Worm (Caenorhabditis elegans) whole organism, L1 larva: Measurements from ENCODE around the gene tgt-1.

Experiments
- C04F5.9 ChIP-seq: sonication (generic microtip); optimal IDR thresholded peaks from 2 replicates; lab custom pipeline; 2016; ENCODE audit warnings: missing genetic modification characterization, missing compliant biosample characterization
- F16B12.6 ChIP-seq: fragments of 150-350 bp; optimal IDR thresholded peaks from 2 replicates; lab custom pipeline; 2014; ENCODE audit warnings: missing biosample characterization, missing genetic modification characterization
- aha-1 ChIP-seq: fragments of 150-350 bp; optimal IDR thresholded peaks from 2 replicates; lab custom pipeline; 2014; ENCODE audit warnings: missing biosample characterization, missing genetic modification characterization
- ama-1 ChIP-seq: fragments of 150-350 bp; optimal IDR thresholded peaks from 2 replicates; lab custom pipeline; 2014
- blmp-1 ChIP-seq: fragments of 150-350 bp; optimal IDR thresholded peaks from 2 replicates; lab custom pipeline; 2014; ENCODE audit warnings: missing biosample characterization, missing genetic modification characterization
- ceh-63 ChIP-seq: fragments of 200-800 bp; sonication (Bioruptor generic); optimal IDR thresholded peaks from 2 replicates; lab custom pipeline; 2018; ENCODE audit warnings: mild to moderate bottlenecking, missing genetic modification characterization, missing compliant biosample characterization
- ceh-88 ChIP-seq: fragments of 200-800 bp; sonication (Bioruptor generic); IDR thresholded peaks from 2 replicates; pipeline ENCODE4 v1.3.6; 2022; ENCODE audit warnings: missing genetic modification characterization, missing compliant biosample characterization
- ceh-90 ChIP-seq: sonication (generic microtip); optimal IDR thresholded peaks from 2 replicates; lab custom pipeline; 2016; ENCODE audit warnings: missing genetic modification characterization, missing compliant biosample characterization
- ces-1 ChIP-seq: fragments of 150-350 bp; optimal IDR thresholded peaks from 2 replicates; lab custom pipeline; 2014; ENCODE audit warnings: missing biosample characterization, missing genetic modification reagents, missing genetic modification characterization
- dpl-1 ChIP-seq, 3 experiments: fragments of 150-350 bp in 2 of 3; sonication (generic microtip) in 1 of 3; optimal IDR thresholded peaks; 2 replicates each; lab custom pipeline; 2014 to 2017; ENCODE audit warnings: missing biosample characterization in 3 of 3, missing genetic modification characterization in 3 of 3, missing genetic modification reagents in 3 of 3
- dsc-1 ChIP-seq: sonication (generic microtip); optimal IDR thresholded peaks from 2 replicates; lab custom pipeline; 2016; ENCODE audit warnings: mild to moderate bottlenecking, missing genetic modification characterization, missing compliant biosample characterization
- efl-1 ChIP-seq, 4 experiments: fragments of 150-350 bp; optimal IDR thresholded peaks in 3 of 4; peaks in 1 of 4; 1 replicate in 1 of 4; 2 replicates in 3 of 4; lab custom pipeline; 2014; ENCODE audit warnings: missing biosample characterization in 2 of 4, missing genetic modification characterization in 2 of 4, missing genetic modification reagents in 2 of 4
- egl-13 ChIP-seq: sonication (generic microtip); optimal IDR thresholded peaks from 2 replicates; lab custom pipeline; 2016; ENCODE audit warnings: missing genotype, missing genetic modification reagents, missing genetic modification characterization, missing compliant biosample characterization
- ets-5 ChIP-seq: fragments of 200-800 bp; sonication (Bioruptor generic); IDR thresholded peaks from 2 replicates; pipeline ENCODE4 v1.3.6; 2022; ENCODE audit warnings: missing genetic modification characterization, missing compliant biosample characterization
- fkh-4 ChIP-seq: sonication (generic microtip); optimal IDR thresholded peaks from 2 replicates; lab custom pipeline; 2016; ENCODE audit warnings: missing compliant biosample characterization, missing genetic modification characterization, borderline replicate concordance
- fos-1 ChIP-seq: fragments of 150-350 bp; optimal IDR thresholded peaks from 2 replicates; lab custom pipeline; 2014; ENCODE audit warnings: missing biosample characterization, missing genetic modification characterization
- hpl-2 ChIP-seq: fragments of 150-350 bp; optimal IDR thresholded peaks from 2 replicates; lab custom pipeline; 2014; ENCODE audit warnings: missing biosample characterization, missing genetic modification reagents, missing genetic modification characterization
- irx-1 ChIP-seq: sonication (generic microtip); optimal IDR thresholded peaks from 2 replicates; lab custom pipeline; 2016; ENCODE audit warnings: missing genetic modification characterization, missing compliant biosample characterization
- isw-1 ChIP-seq: fragments of 200-800 bp; sonication (Bioruptor generic); IDR thresholded peaks from 2 replicates; pipeline ENCODE4 v1.3.6; 2022; ENCODE audit warnings: missing genetic modification characterization, missing compliant biosample characterization
- lin-13 ChIP-seq: fragments of 150-350 bp; optimal IDR thresholded peaks from 2 replicates; lab custom pipeline; 2014; ENCODE audit warnings: missing biosample characterization, missing genetic modification reagents, missing genetic modification characterization
- lin-14 ChIP-seq: fragments of 200-800 bp; sonication (Bioruptor generic); optimal IDR thresholded peaks from 2 replicates; lab custom pipeline; 2018; ENCODE audit warnings: mild to moderate bottlenecking, missing genetic modification characterization, moderate library complexity, missing compliant biosample characterization
- lin-39 ChIP-seq: fragments of 150-350 bp; optimal IDR thresholded peaks from 2 replicates; lab custom pipeline; 2014; ENCODE audit warnings: missing biosample characterization, missing genetic modification reagents, missing genetic modification characterization
- lir-3 ChIP-seq: sonication (generic microtip); optimal IDR thresholded peaks from 2 replicates; lab custom pipeline; 2016; ENCODE audit warnings: mild to moderate bottlenecking, missing genetic modification characterization, moderate library complexity, missing compliant biosample characterization; ENCODE audit not compliant: poor library complexity
- lsy-2 ChIP-seq, 2 experiments: fragments of 150-350 bp; optimal IDR thresholded peaks; 2 replicates each; lab custom pipeline; 2014; ENCODE audit warnings: missing biosample characterization in 2 of 2, missing genetic modification characterization in 2 of 2
- mab-9 ChIP-seq: fragments of 200-800 bp; sonication (Bioruptor generic); IDR thresholded peaks from 2 replicates; pipeline ENCODE4 v1.3.6; 2022; ENCODE audit warnings: missing genetic modification reagents, missing genetic modification characterization, missing compliant biosample characterization
- mef-2 ChIP-seq: fragments of 150-350 bp; optimal IDR thresholded peaks from 2 replicates; lab custom pipeline; 2014; ENCODE audit warnings: missing biosample characterization, missing genetic modification characterization
- mep-1 ChIP-seq: fragments of 150-350 bp; optimal IDR thresholded peaks from 2 replicates; lab custom pipeline; 2014; ENCODE audit warnings: missing biosample characterization, missing genetic modification characterization
- nhr-11 ChIP-seq: fragments of 150-350 bp; optimal IDR thresholded peaks from 2 replicates; lab custom pipeline; 2014; ENCODE audit warnings: missing biosample characterization, missing genetic modification characterization
- nhr-12 ChIP-seq: sonication (generic microtip); optimal IDR thresholded peaks from 2 replicates; lab custom pipeline; 2017; ENCODE audit warnings: missing biosample characterization, missing genetic modification characterization
- nhr-20 ChIP-seq: sonication (generic microtip); optimal IDR thresholded peaks from 2 replicates; lab custom pipeline; 2016; ENCODE audit warnings: mild to moderate bottlenecking, missing genetic modification characterization, missing compliant biosample characterization
- nhr-28 ChIP-seq: fragments of 150-350 bp; optimal IDR thresholded peaks from 2 replicates; lab custom pipeline; 2014; ENCODE audit warnings: missing biosample characterization, missing genetic modification characterization
- nhr-77 ChIP-seq: fragments of 150-350 bp; optimal IDR thresholded peaks from 2 replicates; lab custom pipeline; 2014; ENCODE audit warnings: missing biosample characterization, missing genetic modification characterization
- nhr-85 ChIP-seq: sonication (generic microtip); peaks from one replicate; lab custom pipeline; 2016; ENCODE audit warnings: missing genetic modification characterization, inconsistent platforms, missing compliant biosample characterization
- pax-3 ChIP-seq: fragments of 200-800 bp; sonication (Bioruptor generic); optimal IDR thresholded peaks from 2 replicates; lab custom pipeline; 2018; ENCODE audit warnings: mild to moderate bottlenecking, missing genetic modification characterization, moderate library complexity, missing compliant biosample characterization
- pqm-1 ChIP-seq: sonication (generic microtip); optimal IDR thresholded peaks from 3 replicates; lab custom pipeline; 2017; ENCODE audit warnings: missing biosample characterization, missing genetic modification characterization
- rnt-1 ChIP-seq: sonication (generic microtip); optimal IDR thresholded peaks from 2 replicates; lab custom pipeline; 2016; ENCODE audit warnings: mild to moderate bottlenecking, missing genetic modification characterization, moderate library complexity, missing compliant biosample characterization
- snpc-4 ChIP-seq: fragments of 150-350 bp; optimal IDR thresholded peaks from 2 replicates; lab custom pipeline; 2014; ENCODE audit warnings: missing biosample characterization, missing genetic modification characterization
- sup-37 ChIP-seq: fragments of 200-800 bp; sonication (Bioruptor generic); optimal IDR thresholded peaks from 2 replicates; lab custom pipeline; 2018; ENCODE audit warnings: mild to moderate bottlenecking, missing genetic modification characterization, missing compliant biosample characterization
- swsn-7 ChIP-seq: sonication (generic microtip); optimal IDR thresholded peaks from 2 replicates; lab custom pipeline; 2016; ENCODE audit warnings: missing genetic modification characterization, missing compliant biosample characterization
- unc-130 ChIP-seq: fragments of 150-350 bp; optimal IDR thresholded peaks from 2 replicates; lab custom pipeline; 2017; ENCODE audit warnings: missing biosample characterization, missing genetic modification characterization, inconsistent platforms
- unc-30 ChIP-seq: sonication (generic microtip); optimal IDR thresholded peaks from 2 replicates; lab custom pipeline; 2017; ENCODE audit warnings: missing biosample characterization, missing genetic modification characterization
- unc-62 ChIP-seq: fragments of 150-350 bp; optimal IDR thresholded peaks from 2 replicates; lab custom pipeline; 2014; ENCODE audit warnings: missing biosample characterization, missing genetic modification reagents, missing genetic modification characterization
- unc-98 ChIP-seq: fragments of 200-800 bp; sonication (Bioruptor generic); IDR thresholded peaks from 2 replicates; pipeline ENCODE4 v1.3.6; 2022; ENCODE audit warnings: missing genetic modification characterization, missing compliant biosample characterization
- ztf-11 ChIP-seq, 2 experiments: sonication (generic microtip); optimal IDR thresholded peaks; 2 replicates each; lab custom pipeline; 2016 to 2017; ENCODE audit warnings: missing genetic modification characterization in 2 of 2, missing biosample characterization in 1 of 2, missing compliant biosample characterization in 1 of 2
- ztf-4 ChIP-seq: fragments of 150-350 bp; optimal IDR thresholded peaks from 2 replicates; lab custom pipeline; 2014; ENCODE audit warnings: missing biosample characterization, missing genetic modification characterization

The tgt-1 gene

ce11 chrIV:11952612-11953299 is 6.8 kb downstream of the tgt-1 start, which contains the start of gene gdh-1 (continued):
- TF ChIP-seq mab-9 (GFP tag; lab: Robert Waterston, UW) (no peak), nhr-28 (tag; lab: Kevin White, UChicago) (no peak), ama-1 (lab: Kevin White, UChicago) (no peak), sup-37 (GFP tag; lab: Kevin White, UChicago) (no peak), blmp-1 (tag; lab: Kevin White, UChicago) (peak; percentile 40), nhr-77 (peak; percentile 62), nhr-85 (peak; percentile 81), nhr-12 (tag; lab: Kevin White, UChicago) (no peak), mep-1 (tag; lab: Kevin White, UChicago) (peak; percentile 62), lin-14 (GFP tag; lab: Kevin White, UChicago) (no peak), C04F5.9 (no peak), snpc-4 (no peak), ceh-63 (no peak), nhr-11 (tag; lab: Kevin White, UChicago) (no peak), ces-1 (GFP tag; lab: Kevin White, UChicago) (no peak), isw-1 (GFP tag; lab: Robert Waterston, UW) (no peak), lin-39 (tag; lab: Kevin White, UChicago) (no peak), fos-1 (peak; percentile 39), ztf-11 (tag; optimal IDR thresholded peaks at IDR 0.05; lab: Kevin White, UChicago) (no peak), ztf-4 (no peak), aha-1 (tag; lab: Kevin White, UChicago) (no peak), unc-62 (GFP tag; lab: Kevin White, UChicago) (no peak), lir-3 (tag; lab: Kevin White, UChicago) (no peak), irx-1 (tag; lab: Kevin White, UChicago) (no peak), ceh-90 (no peak), unc-98 (GFP tag; lab: Robert Waterston, UW) (no peak), fkh-4 (no peak), pqm-1 (tag; lab: Kevin White, UChicago) (no peak), unc-130 (tag; lab: Kevin White, UChicago) (no peak), swsn-7 (tag; lab: Kevin White, UChicago) (no peak), lin-13 (GFP tag; lab: Kevin White, UChicago) (no peak), dsc-1 (tag; lab: Kevin White, UChicago) (no peak), dpl-1 (GFP tag; optimal IDR thresholded peaks at IDR 0.05; lab: Kevin White, UChicago) (peak in 2 of 3 experiments; percentile 21 to 44), rnt-1 (tag; lab: Kevin White, UChicago) (peak; percentile 71), lsy-2 (tag; optimal IDR thresholded peaks at IDR 0.05; lab: Kevin White, UChicago) (peak in 1 of 2 experiments; percentile 28), nhr-20 (tag; lab: Kevin White, UChicago) (peak; percentile 73), egl-13 (tag; lab: Kevin White, UChicago) (no peak), ets-5 (GFP tag; lab: Robert Waterston, UW) (no peak), ceh-88 (GFP tag; lab: Robert Waterston, UW) (no peak)

ce11 chrIV:11950270-11950669 is 9.3 kb downstream of the tgt-1 start, which contains the start of gene tbx-36:
tbx-36 (plus strand) TSS chrIV:11950570.
- TF ChIP-seq nhr-11 (tag; lab: Kevin White, UChicago) = no peak
- no peak for TF ChIP-seq efl-1 (optimal IDR thresholded peaks at IDR 0.05; lab: Kevin White, UChicago)
- peak in 1 of 2 experiments; percentile 24 for TF ChIP-seq efl-1 (GFP tag; optimal IDR thresholded peaks at IDR 0.05 in 1 of 2; lab: Kevin White, UChicago)
- no peak for TF ChIP-seq unc-30 (tag; lab: Kevin White, UChicago)
- TF ChIP-seq pax-3 (tag; lab: Kevin White, UChicago) = no peak
- no peak for TF ChIP-seq hpl-2 (GFP tag; lab: Kevin White, UChicago)
- no peak for TF ChIP-seq F16B12.6 (tag; lab: Kevin White, UChicago)
- no peak for TF ChIP-seq mef-2
- TF ChIP-seq, all 84 proteins: peak for 1
